Worm (Caenorhabditis elegans) whole organism, late embryonic: ENCODE measurements around the gene F55C9.14.

Experiments used
- ama-1 ChIP-seq: fragments of 150-350 bp; optimal IDR thresholded peaks from 2 replicates; lab custom pipeline; 2014
- ceh-34 ChIP-seq: sonication (generic microtip); optimal IDR thresholded peaks from 2 replicates; lab custom pipeline; 2016; ENCODE audit warnings: mild to moderate bottlenecking, missing genetic modification characterization, missing compliant biosample characterization
- ceh-48 ChIP-seq: sonication (generic microtip); optimal IDR thresholded peaks from 2 replicates; lab custom pipeline; 2016; ENCODE audit warnings: missing genetic modification characterization, inconsistent platforms, missing compliant biosample characterization
- che-1 ChIP-seq: sonication (generic microtip); optimal IDR thresholded peaks from 2 replicates; lab custom pipeline; 2016; ENCODE audit warnings: mild to moderate bottlenecking, missing genetic modification characterization, missing compliant biosample characterization
- dmd-4 ChIP-seq: sonication (generic microtip); optimal IDR thresholded peaks from 2 replicates; lab custom pipeline; 2016; ENCODE audit warnings: borderline replicate concordance, missing genetic modification characterization, missing compliant biosample characterization
- dve-1 ChIP-seq: sonication (generic microtip); optimal IDR thresholded peaks from 2 replicates; lab custom pipeline; 2017; ENCODE audit warnings: antibody characterized with exemption, mild to moderate bottlenecking, missing genetic modification characterization, missing compliant biosample characterization
- eyg-1 ChIP-seq: sonication (generic microtip); optimal IDR thresholded peaks from 2 replicates; lab custom pipeline; 2016; ENCODE audit warnings: missing genotype, missing genetic modification characterization, missing compliant biosample characterization
- fkh-10 ChIP-seq: fragments of 150-350 bp; optimal IDR thresholded peaks from 2 replicates; lab custom pipeline; 2014; ENCODE audit warnings: missing biosample characterization, missing genetic modification reagents, missing genetic modification characterization
- hlh-30 ChIP-seq: sonication (generic microtip); optimal IDR thresholded peaks from 2 replicates; lab custom pipeline; 2017; ENCODE audit warnings: antibody characterized with exemption, missing genetic modification characterization, missing compliant biosample characterization; ENCODE audit not compliant: insufficient read depth
- npax-4 ChIP-seq: sonication (generic microtip); optimal IDR thresholded peaks from 2 replicates; lab custom pipeline; 2016; ENCODE audit warnings: missing genetic modification characterization, missing compliant biosample characterization
- pha-4 ChIP-seq: fragments of 150-350 bp; optimal IDR thresholded peaks from 2 replicates; lab custom pipeline; 2018; ENCODE audit warnings: missing biosample characterization, missing genetic modification reagents, missing genetic modification characterization
- rnt-1 ChIP-seq: sonication (generic microtip); optimal IDR thresholded peaks from 2 replicates; lab custom pipeline; 2016; ENCODE audit warnings: missing genetic modification characterization, missing compliant biosample characterization
- sdc-2 ChIP-seq: sonication (generic microtip); optimal IDR thresholded peaks from 2 replicates; lab custom pipeline; 2016; ENCODE audit warnings: missing genotype, missing genetic modification characterization, missing compliant biosample characterization
- tbx-2 ChIP-seq: sonication (generic microtip); optimal IDR thresholded peaks from 2 replicates; lab custom pipeline; 2016; ENCODE audit warnings: missing genetic modification characterization, missing compliant biosample characterization

DNA sequence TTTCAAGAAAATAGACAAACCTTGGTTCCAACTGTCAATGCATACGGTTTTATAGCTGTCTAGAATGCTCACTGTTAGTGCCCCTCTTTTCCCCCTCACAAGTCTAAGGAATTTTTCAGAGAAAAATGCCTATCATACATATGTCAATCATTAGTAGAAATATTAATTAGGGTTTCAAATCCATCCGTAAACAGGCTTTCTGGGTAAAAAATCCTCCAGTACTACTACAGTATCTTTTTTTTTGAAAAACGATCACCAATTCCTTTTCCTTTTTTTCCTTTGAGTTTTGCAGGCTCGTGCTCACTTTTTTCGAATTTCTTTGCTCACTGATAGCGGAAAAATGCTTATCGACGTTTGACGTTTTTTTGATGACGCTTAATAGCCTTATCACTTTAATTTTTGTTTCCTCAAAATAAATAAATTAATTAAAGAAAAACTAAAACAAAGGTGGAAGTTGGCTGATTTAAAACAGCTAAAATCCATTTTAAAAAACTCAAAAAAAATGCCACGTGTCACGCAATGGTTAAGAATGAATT, 20.2 kb downstream of the F55C9.14 start, which contains the start of gene C43D7.7:
- no peak for TF ChIP-seq dmd-4 (tag; lab: Kevin White, UChicago)
- no peak for TF ChIP-seq npax-4
- no peak for TF ChIP-seq hlh-30 (tag; lab: Kevin White, UChicago)
- TF ChIP-seq fkh-10 (GFP tag; lab: Kevin White, UChicago): no peak
- TF ChIP-seq ceh-34 (tag; lab: Kevin White, UChicago): no peak
- TF ChIP-seq tbx-2 (tag; lab: Kevin White, UChicago): no peak
- no peak for TF ChIP-seq pha-4 (tag; lab: Kevin White, UChicago)
- no peak for TF ChIP-seq che-1
- no peak for TF ChIP-seq rnt-1
- TF ChIP-seq dve-1: no peak
- no peak for TF ChIP-seq sdc-2 (tag; lab: Kevin White, UChicago)
- TF ChIP-seq eyg-1: no peak
- TF ChIP-seq ceh-48 (tag; lab: Kevin White, UChicago): no peak
- no peak for TF ChIP-seq ama-1 (lab: Kevin White, UChicago)
